Worm (Caenorhabditis elegans) whole organism, L4 larva: Measurements from ENCODE around the gene ZK354.3.
A peak's percentile ranks its signal among the peaks of the same experiment; 100 is the strongest.

Experiments used
- D1046.2 ChIP-seq: fragments of 200-800 bp; sonication (Bioruptor generic); IDR thresholded peaks from 2 replicates; pipeline ENCODE4 v1.3.6; 2022; ENCODE audit warnings: missing genetic modification characterization, missing compliant biosample characterization
- F44E2.7 ChIP-seq: fragments of 200-800 bp; sonication (Bioruptor generic); IDR thresholded peaks from 2 replicates; pipeline ENCODE4 v2.1.2; 2022; ENCODE audit warnings: missing genetic modification characterization, missing compliant biosample characterization
- F49E8.2 ChIP-seq: sonication (generic microtip); optimal IDR thresholded peaks from 2 replicates; lab custom pipeline; 2016; ENCODE audit warnings: missing compliant biosample characterization, mild to moderate bottlenecking, missing genetic modification characterization, borderline replicate concordance
- R02D3.7 ChIP-seq: fragments of 150-350 bp; sonication (generic microtip); optimal IDR thresholded peaks from 3 replicates; lab custom pipeline; 2014; ENCODE audit warnings: missing biosample characterization, missing genetic modification characterization
- Y48G9A.11 ChIP-seq: fragments of 200-800 bp; sonication (Bioruptor generic); IDR thresholded peaks from 2 replicates; pipeline ENCODE4 v1.3.6; 2022; ENCODE audit warnings: missing genetic modification reagents, missing genetic modification characterization, missing compliant biosample characterization
- ZK546.5 ChIP-seq, 2 experiments: sonication (generic microtip); optimal IDR thresholded peaks; 2 replicates each; lab custom pipeline; 2017; ENCODE audit warnings: missing biosample characterization in 2 of 2, missing genetic modification characterization in 2 of 2
- attf-4 ChIP-seq: sonication (generic microtip); optimal IDR thresholded peaks from 3 replicates; lab custom pipeline; 2017; ENCODE audit warnings: missing biosample characterization, missing genetic modification characterization
- ceh-20 ChIP-seq: fragments of 200-800 bp; sonication (Bioruptor generic); IDR thresholded peaks from 2 replicates; pipeline ENCODE4 v1.3.6; 2022; ENCODE audit warnings: missing genetic modification reagents, missing genetic modification characterization, missing compliant biosample characterization
- ceh-28 ChIP-seq: fragments of 150-350 bp; optimal IDR thresholded peaks from 2 replicates; lab custom pipeline; 2014; ENCODE audit warnings: missing biosample characterization, missing genetic modification reagents, missing genetic modification characterization
- dmd-8 ChIP-seq: fragments of 200-800 bp; sonication (Bioruptor generic); IDR thresholded peaks from 2 replicates; pipeline ENCODE4 v1.3.6; 2022; ENCODE audit warnings: missing genetic modification characterization, missing compliant biosample characterization
- dpl-1 ChIP-seq: fragments of 150-350 bp; optimal IDR thresholded peaks from 2 replicates; lab custom pipeline; 2014; ENCODE audit warnings: missing biosample characterization, missing genetic modification reagents, missing genetic modification characterization
- fos-1 ChIP-seq: fragments of 150-350 bp; optimal IDR thresholded peaks from 2 replicates; lab custom pipeline; 2014; ENCODE audit warnings: missing biosample characterization, missing genetic modification characterization
- gei-8 ChIP-seq: fragments of 200-800 bp; sonication (Bioruptor generic); optimal IDR thresholded peaks from 2 replicates; lab custom pipeline; 2018; ENCODE audit warnings: mild to moderate bottlenecking, missing genetic modification characterization, missing compliant biosample characterization
- hlh-30 ChIP-seq: sonication (generic microtip); optimal IDR thresholded peaks from 2 replicates; lab custom pipeline; 2017; ENCODE audit warnings: antibody characterized with exemption, mild to moderate bottlenecking, missing genetic modification characterization, missing compliant biosample characterization; ENCODE audit not compliant: insufficient read depth
- jun-1 ChIP-seq: fragments of 150-350 bp; optimal IDR thresholded peaks from 2 replicates; lab custom pipeline; 2014; ENCODE audit warnings: missing biosample characterization, missing genetic modification reagents, missing genetic modification characterization
- lin-29 ChIP-seq: fragments of 200-800 bp; sonication (Bioruptor generic); IDR thresholded peaks from 2 replicates; pipeline ENCODE4 v1.3.6; 2022; ENCODE audit warnings: missing genetic modification reagents, missing genetic modification characterization, missing compliant biosample characterization
- lin-38 ChIP-seq: fragments of 200-800 bp; sonication (Bioruptor generic); IDR thresholded peaks from 2 replicates; pipeline ENCODE4 v1.3.6; 2022; ENCODE audit warnings: missing genetic modification reagents, missing genetic modification characterization, missing compliant biosample characterization
- lsy-2 ChIP-seq, 2 experiments: fragments of 150-350 bp in 1 of 2; sonication (generic microtip) in 1 of 2; optimal IDR thresholded peaks; 2 replicates each; lab custom pipeline; 2014 to 2017; ENCODE audit warnings: missing biosample characterization in 2 of 2, missing genetic modification characterization in 2 of 2
- mdt-29 ChIP-seq: fragments of 200-800 bp; sonication (Bioruptor generic); IDR thresholded peaks from 2 replicates; pipeline ENCODE4 v1.3.6; 2022; ENCODE audit warnings: missing genetic modification reagents, missing genetic modification characterization, missing compliant biosample characterization
- mes-2 ChIP-seq: sonication (generic microtip); optimal IDR thresholded peaks from 2 replicates; lab custom pipeline; 2016; ENCODE audit warnings: missing genotype, mild to moderate bottlenecking, missing genetic modification characterization, missing compliant biosample characterization; ENCODE audit not compliant: poor library complexity, severe bottlenecking
- nhr-6 ChIP-seq: fragments of 150-350 bp; optimal IDR thresholded peaks from 2 replicates; lab custom pipeline; 2014; ENCODE audit warnings: missing biosample characterization, missing genetic modification characterization
- pha-4 ChIP-seq, 2 experiments: fragments of 150-350 bp in 1 of 2; fragments of 200-800 bp in 1 of 2; sonication (Bioruptor generic) in 1 of 2; IDR thresholded peaks in 1 of 2; optimal IDR thresholded peaks in 1 of 2; 2 replicates each; pipeline versions ENCODE4 v1.3.6 to Lab custom; 2014 to 2022; ENCODE audit warnings: missing genetic modification characterization in 2 of 2, missing genetic modification reagents in 2 of 2, missing biosample characterization in 1 of 2, missing compliant biosample characterization in 1 of 2
- php-3 ChIP-seq: fragments of 200-800 bp; sonication (Bioruptor generic); IDR thresholded peaks from 2 replicates; pipeline ENCODE4 v1.3.6; 2022; ENCODE audit warnings: missing genetic modification reagents, missing genetic modification characterization, missing compliant biosample characterization
- skn-1 ChIP-seq: fragments of 150-350 bp; optimal IDR thresholded peaks from 2 replicates; lab custom pipeline; 2014; ENCODE audit warnings: missing biosample characterization, missing genetic modification characterization
- unc-130 ChIP-seq: sonication (generic microtip); optimal IDR thresholded peaks from 2 replicates; lab custom pipeline; 2016; ENCODE audit warnings: missing genetic modification reagents, missing genetic modification characterization, missing compliant biosample characterization
- unc-39 ChIP-seq: sonication (generic microtip); optimal IDR thresholded peaks from 2 replicates; lab custom pipeline; 2017; ENCODE audit warnings: missing biosample characterization, missing genetic modification characterization
- unc-62 ChIP-seq, 3 experiments: fragments of 150-350 bp in 1 of 3; sonication (generic microtip); optimal IDR thresholded peaks in 2 of 3; peaks in 1 of 3; 1 replicate in 1 of 3; 2 replicates in 2 of 3; lab custom pipeline; 2014 to 2017; ENCODE audit warnings: missing biosample characterization in 3 of 3, missing genetic modification characterization in 3 of 3, missing genetic modification reagents in 3 of 3, missing genotype in 1 of 3
- vab-7 ChIP-seq: fragments of 200-800 bp; sonication (Bioruptor generic); IDR thresholded peaks from 2 replicates; pipeline ENCODE4 v1.3.6; 2022; ENCODE audit warnings: missing genetic modification reagents, missing genetic modification characterization, missing compliant biosample characterization
- ztf-7 ChIP-seq: fragments of 150-350 bp; optimal IDR thresholded peaks from 2 replicates; lab custom pipeline; 2014; ENCODE audit warnings: missing biosample characterization, missing genetic modification characterization

The ZK354.3 gene

DNA sequence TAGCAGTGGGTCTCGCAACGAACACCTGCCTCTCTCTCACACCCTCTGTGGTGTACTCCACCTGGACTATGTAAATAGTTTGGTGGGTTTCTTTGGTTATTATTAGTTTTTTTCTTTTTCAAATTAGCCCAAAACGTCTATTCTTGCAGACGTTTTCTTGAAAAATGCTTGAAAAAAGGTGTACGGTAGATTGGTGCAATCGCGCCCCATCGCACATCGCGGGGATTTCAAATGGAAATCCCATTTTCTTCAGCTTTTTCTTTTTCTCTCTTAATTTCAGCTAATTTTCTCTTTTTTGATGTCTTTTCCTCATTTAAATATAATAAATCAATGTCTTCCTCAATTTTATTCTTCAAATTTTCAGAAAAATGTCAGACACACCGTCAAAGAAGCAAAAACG lies 44.3 kb downstream of the ZK354.3 start, which contains the start of gene Y4C6B.1:
TSS of gene Y4C6B.1 (plus strand) at position 365 of the 400 bp plus-strand sequence.
- no peak for TF ChIP-seq fos-1 (tag; lab: Kevin White, UChicago)
- TF ChIP-seq lin-38 (GFP tag; lab: Robert Waterston, UW), result peak; percentile 87
- TF ChIP-seq nhr-6 (tag; lab: Kevin White, UChicago), result no peak
- TF ChIP-seq R02D3.7 (tag; lab: Kevin White, UChicago), result no peak
- peak in 1 of 2 experiments; percentile 83 for TF ChIP-seq lsy-2 (tag; optimal IDR thresholded peaks at IDR 0.05; lab: Kevin White, UChicago)

DNA sequence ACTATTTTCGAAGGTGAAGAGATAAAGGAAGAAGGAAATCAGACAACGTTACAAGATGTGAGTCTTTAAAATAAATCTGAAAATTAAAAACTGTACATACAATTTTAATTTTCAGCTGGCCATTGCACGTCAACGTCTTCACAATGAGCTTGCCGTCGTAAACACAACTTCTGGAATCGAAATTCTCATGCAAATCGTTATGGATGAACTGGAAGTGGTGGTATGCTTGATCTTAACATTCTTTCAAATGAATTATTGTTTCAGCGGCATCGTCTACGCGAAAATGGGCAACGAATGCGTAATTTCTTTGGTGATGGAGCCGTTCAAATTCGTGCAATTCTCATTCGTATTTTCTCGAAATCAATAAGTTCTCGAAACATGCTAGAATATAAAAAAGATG lies 44.7 kb downstream of the ZK354.3 start:
- TF ChIP-seq unc-62 (GFP tag; optimal IDR thresholded peaks at IDR 0.05 in 1 of 2; lab: Kevin White, UChicago) (peak in 1 of 2 experiments; percentile 96), unc-62 (tag; optimal IDR thresholded peaks at IDR 0.05; lab: Kevin White, UChicago) (no peak), Y48G9A.11 (GFP tag; lab: Robert Waterston, UW) (no peak), D1046.2 (GFP tag; lab: Robert Waterston, UW) (no peak), lin-29 (no peak), ztf-7 (tag; lab: Kevin White, UChicago) (no peak), ceh-28 (tag; lab: Kevin White, UChicago) (no peak)

DNA sequence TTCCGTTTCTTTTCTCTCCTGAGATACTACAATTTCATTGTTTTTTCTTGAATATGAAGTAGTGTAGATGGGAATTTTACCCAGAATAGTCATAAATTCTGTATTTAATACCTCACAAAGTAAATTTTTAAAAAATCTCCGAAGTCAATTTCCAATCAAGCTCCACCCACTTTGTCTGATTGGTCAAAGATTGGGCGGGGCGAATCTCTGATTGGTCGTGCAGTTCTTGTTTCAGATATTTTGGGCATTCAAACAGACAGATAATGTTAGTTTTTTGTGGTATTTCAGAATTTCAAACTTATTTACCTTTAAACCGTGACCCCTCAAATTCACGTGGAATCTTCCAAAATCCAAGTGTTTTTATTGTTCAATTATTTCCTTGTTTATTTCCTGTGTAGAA lies 50.7 kb downstream of the ZK354.3 start, which contains the start of gene F41H10.5:
TSS of gene F41H10.5 (plus strand) at position 375 of the 400 bp plus-strand sequence.
- no peak for TF ChIP-seq php-3 (GFP tag; lab: Robert Waterston, UW)
- TF ChIP-seq unc-39, result no peak
- TF ChIP-seq lin-38 (GFP tag; lab: Robert Waterston, UW), result no peak
- TF ChIP-seq F49E8.2 (tag; lab: Kevin White, UChicago), result no peak
- no peak for TF ChIP-seq ZK546.5 (tag; optimal IDR thresholded peaks at IDR 0.05; lab: Kevin White, UChicago)
- TF ChIP-seq jun-1 (tag; lab: Kevin White, UChicago), result no peak
- no peak for TF ChIP-seq attf-4 (tag; lab: Kevin White, UChicago)
- no peak for TF ChIP-seq skn-1 (tag; lab: Kevin White, UChicago)
- TF ChIP-seq gei-8 (GFP tag; lab: Kevin White, UChicago), result no peak
- no peak for TF ChIP-seq F44E2.7 (GFP tag; lab: Robert Waterston, UW)
- no peak for TF ChIP-seq dmd-8 (GFP tag; lab: Robert Waterston, UW)
- no peak for TF ChIP-seq hlh-30 (tag; lab: Kevin White, UChicago)
- no peak for TF ChIP-seq mdt-29 (GFP tag; lab: Robert Waterston, UW)
- TF ChIP-seq unc-130 (GFP tag; lab: Kevin White, UChicago), result no peak
- TF ChIP-seq dpl-1 (GFP tag; lab: Kevin White, UChicago), result no peak
- no peak for TF ChIP-seq mes-2 (tag; lab: Kevin White, UChicago)
- TF ChIP-seq lsy-2 (tag; optimal IDR thresholded peaks at IDR 0.05; lab: Kevin White, UChicago), result no peak
- no peak for TF ChIP-seq pha-4 (GFP tag; IDR thresholded peaks at IDR 0.05; lab: Robert Waterston, UW)
- TF ChIP-seq pha-4 (tag; optimal IDR thresholded peaks at IDR 0.05; lab: Kevin White, UChicago), result no peak
- no peak for TF ChIP-seq vab-7 (GFP tag; lab: Robert Waterston, UW)
- TF ChIP-seq ceh-20 (GFP tag; lab: Robert Waterston, UW), result no peak
